Worm (Caenorhabditis elegans): ENCODE results near the gene vps-24.

ce11 chrII:4985961-4986503 lies 7.8 kb upstream of the vps-24 start:
- TF ChIP-seq ceh-9 (tag; optimal IDR thresholded peaks at IDR 0.05) (no peak), tbx-2 (tag; optimal IDR thresholded peaks at IDR 0.05) (no peak), ama-1 (optimal IDR thresholded peaks at IDR 0.05) (no peak), lin-15B (tag; optimal IDR thresholded peaks at IDR 0.05) (no peak), jun-1 (tag; optimal IDR thresholded peaks at IDR 0.05) (no peak), ZK546.5 (tag; optimal IDR thresholded peaks at IDR 0.05) (no peak), nhr-76 (tag; optimal IDR thresholded peaks at IDR 0.05) (no peak), nhr-11 (tag; optimal IDR thresholded peaks at IDR 0.05) (no peak), ceh-82 (tag; optimal IDR thresholded peaks at IDR 0.05) (no peak), ceh-16 (tag; optimal IDR thresholded peaks at IDR 0.05) (no peak), snpc-4 (tag; optimal IDR thresholded peaks at IDR 0.05) (no peak), elt-2 (tag; optimal IDR thresholded peaks at IDR 0.05) (no peak)
